Fruit fly (Drosophila melanogaster) whole organism, embryonic: Measurements from ENCODE around the gene CG9270.

Experiments
- Adf1 ChIP-seq: fragments of 200-800 bp; sonication (Bioruptor generic); IDR thresholded peaks from 2 replicates; pipeline ENCODE4 v1.3.6; 2022; ENCODE audit warnings: missing biosample characterization, missing genetic modification characterization
- Blimp-1 ChIP-seq: fragments of 200-800 bp; sonication (Bioruptor generic); optimal IDR thresholded peaks from 3 replicates; lab custom pipeline; 2018; ENCODE audit warnings: missing biosample characterization, missing genetic modification characterization, mild to moderate bottlenecking, moderate library complexity, missing genetic modification reagents
- CG11093 ChIP-seq: fragments of 200-800 bp; sonication (Bioruptor generic); IDR thresholded peaks from 3 replicates; pipeline ENCODE4 v1.3.6; 2022; ENCODE audit warnings: missing biosample characterization, missing genetic modification characterization
- CG15696 ChIP-seq: fragments of 200-800 bp; sonication (Bioruptor generic); optimal IDR thresholded peaks from 2 replicates; lab custom pipeline; 2019; ENCODE audit warnings: missing biosample characterization, mild to moderate bottlenecking, missing genetic modification characterization, moderate library complexity
- CG1792 ChIP-seq: fragments of 200-800 bp; sonication (Bioruptor generic); optimal IDR thresholded peaks from 2 replicates; lab custom pipeline; 2016; ENCODE audit warnings: missing biosample characterization, missing genetic modification characterization
- CG18619 ChIP-seq: fragments of 200-800 bp; sonication (Bioruptor generic); optimal IDR thresholded peaks from 3 replicates; lab custom pipeline; 2017; ENCODE audit warnings: missing biosample characterization, mild to moderate bottlenecking, missing genetic modification characterization
- CG18764 ChIP-seq: fragments of 200-800 bp; sonication (Bioruptor generic); optimal IDR thresholded peaks from 3 replicates; lab custom pipeline; 2016; ENCODE audit warnings: missing biosample characterization, missing genetic modification characterization
- CG33557 ChIP-seq: fragments of 200-800 bp; sonication (Bioruptor generic); optimal IDR thresholded peaks from 2 replicates; lab custom pipeline; 2019; ENCODE audit warnings: missing biosample characterization, mild to moderate bottlenecking, missing genetic modification characterization, moderate library complexity
- CG34376 ChIP-seq: fragments of 200-800 bp; sonication (Bioruptor generic); optimal IDR thresholded peaks from 2 replicates; lab custom pipeline; 2018; ENCODE audit warnings: missing biosample characterization, mild to moderate bottlenecking, missing genetic modification characterization
- CG4707 ChIP-seq: fragments of 200-800 bp; sonication (Bioruptor generic); optimal IDR thresholded peaks from 2 replicates; lab custom pipeline; 2018; ENCODE audit warnings: missing biosample characterization, mild to moderate bottlenecking, missing genetic modification characterization, moderate library complexity
- CG5180 ChIP-seq: fragments of 200-800 bp; sonication (Bioruptor generic); optimal IDR thresholded peaks from 3 replicates; lab custom pipeline; 2017; ENCODE audit warnings: missing biosample characterization, missing genetic modification characterization, mild to moderate bottlenecking, moderate library complexity, missing genetic modification reagents
- CG6254 ChIP-seq: fragments of 200-800 bp; sonication (Bioruptor generic); optimal IDR thresholded peaks from 3 replicates; lab custom pipeline; 2017; ENCODE audit warnings: mild to moderate bottlenecking, missing biosample characterization, missing genetic modification reagents, missing genetic modification characterization
- CG6654 ChIP-seq: fragments of 200-800 bp; sonication (Bioruptor generic); optimal IDR thresholded peaks from 2 replicates; lab custom pipeline; 2017; ENCODE audit warnings: missing biosample characterization, mild to moderate bottlenecking, missing genetic modification characterization
- CG6689 ChIP-seq: fragments of 200-800 bp; sonication (Bioruptor generic); IDR thresholded peaks from 2 replicates; pipeline ENCODE4 v1.3.6; 2022; ENCODE audit warnings: missing biosample characterization, missing genetic modification characterization
- CG7271 ChIP-seq: fragments of 200-800 bp; sonication (Bioruptor generic); optimal IDR thresholded peaks from 2 replicates; lab custom pipeline; 2018; ENCODE audit warnings: missing biosample characterization, mild to moderate bottlenecking, missing genetic modification characterization, moderate library complexity
- CG7745 ChIP-seq: fragments of 200-800 bp; sonication (Bioruptor generic); optimal IDR thresholded peaks from 2 replicates; lab custom pipeline; 2018; ENCODE audit warnings: missing biosample characterization, mild to moderate bottlenecking, missing genetic modification characterization, moderate library complexity
- CG7928 ChIP-seq: fragments of 200-800 bp; sonication (Bioruptor generic); optimal IDR thresholded peaks from 2 replicates; lab custom pipeline; 2017; ENCODE audit warnings: missing biosample characterization, mild to moderate bottlenecking, missing genetic modification characterization
- HHEX ChIP-seq: fragments of 200-800 bp; sonication (Bioruptor generic); optimal IDR thresholded peaks from 3 replicates; lab custom pipeline; 2017; ENCODE audit warnings: missing biosample characterization, mild to moderate bottlenecking, missing genetic modification characterization, missing genetic modification reagents
- Meics ChIP-seq: fragments of 200-800 bp; sonication (Bioruptor generic); optimal IDR thresholded peaks from 2 replicates; lab custom pipeline; 2017; ENCODE audit warnings: missing biosample characterization, mild to moderate bottlenecking, missing genetic modification characterization
- NK7.1 ChIP-seq: fragments of 200-800 bp; sonication (Bioruptor generic); optimal IDR thresholded peaks from 3 replicates; lab custom pipeline; 2016; ENCODE audit warnings: missing biosample characterization, missing genetic modification characterization
- Poxn ChIP-seq: fragments of 200-800 bp; sonication (Bioruptor generic); IDR thresholded peaks from 2 replicates; pipeline ENCODE4 v1.3.6; 2022; ENCODE audit warnings: missing biosample characterization, missing genetic modification characterization
- Side ChIP-seq: fragments of 200-800 bp; sonication (Bioruptor generic); optimal IDR thresholded peaks from 2 replicates; lab custom pipeline; 2016; ENCODE audit warnings: missing biosample characterization, missing genetic modification characterization
- Sox100B ChIP-seq: fragments of 200-800 bp; sonication (Bioruptor generic); optimal IDR thresholded peaks from 3 replicates; lab custom pipeline; 2018; ENCODE audit warnings: missing biosample characterization, mild to moderate bottlenecking, missing genetic modification characterization
- TFAM ChIP-seq: fragments of 200-800 bp; sonication (Bioruptor generic); optimal IDR thresholded peaks from 2 replicates; lab custom pipeline; 2017; ENCODE audit warnings: missing biosample characterization, missing genetic modification characterization, inconsistent platforms
- Xrp1 ChIP-seq: fragments of 200-800 bp; sonication (Bioruptor generic); IDR thresholded peaks from 2 replicates; pipeline ENCODE4 v1.3.6; 2022; ENCODE audit warnings: missing biosample characterization, missing genetic modification characterization
- amos ChIP-seq: fragments of 200-800 bp; sonication (Bioruptor generic); IDR thresholded peaks from 2 replicates; pipeline ENCODE4 v1.3.6; 2022; ENCODE audit warnings: missing biosample characterization, missing genetic modification characterization; ENCODE audit not compliant: partially characterized antibody
- ato ChIP-seq: fragments of 200-800 bp; sonication (Bioruptor generic); IDR thresholded peaks from 2 replicates; pipeline ENCODE4 v1.3.6; 2022; ENCODE audit warnings: missing biosample characterization, missing genetic modification characterization; ENCODE audit not compliant: partially characterized antibody
- bowl ChIP-seq: fragments of 200-800 bp; sonication (Bioruptor generic); IDR thresholded peaks from 2 replicates; pipeline ENCODE4 v1.3.6; 2022; ENCODE audit warnings: missing biosample characterization, missing genetic modification characterization
- croc ChIP-seq: fragments of 200-800 bp; sonication (Bioruptor generic); conservative IDR thresholded peaks from 3 replicates; pipeline ENCODE4 v1.3.6; 2022; ENCODE audit warnings: missing biosample characterization, missing genetic modification characterization
- da ChIP-seq: fragments of 200-800 bp; sonication (Bioruptor generic); optimal IDR thresholded peaks from 2 replicates; lab custom pipeline; 2016; ENCODE audit warnings: missing biosample characterization, missing genetic modification characterization
- dimm ChIP-seq: fragments of 200-800 bp; sonication (Bioruptor generic); IDR thresholded peaks from 2 replicates; pipeline ENCODE4 v1.3.6; 2022; ENCODE audit warnings: missing biosample characterization, missing genetic modification characterization
- dmrt11E ChIP-seq: fragments of 200-800 bp; sonication (Bioruptor generic); optimal IDR thresholded peaks from 3 replicates; lab custom pipeline; 2018; ENCODE audit warnings: missing biosample characterization, mild to moderate bottlenecking, missing genetic modification characterization, moderate library complexity
- ewg ChIP-seq: fragments of 200-800 bp; sonication (Bioruptor generic); optimal IDR thresholded peaks from 3 replicates; lab custom pipeline; 2017; ENCODE audit warnings: mild to moderate bottlenecking, missing biosample characterization, missing genetic modification reagents, missing genetic modification characterization
- fd3F ChIP-seq: fragments of 200-800 bp; sonication (Bioruptor generic); optimal IDR thresholded peaks from 2 replicates; lab custom pipeline; 2018; ENCODE audit warnings: missing biosample characterization, mild to moderate bottlenecking, missing genetic modification characterization, moderate library complexity
- inv ChIP-seq: fragments of 200-800 bp; sonication (Bioruptor generic); IDR thresholded peaks from 2 replicates; pipeline ENCODE4 v1.3.6; 2022; ENCODE audit warnings: missing biosample characterization, missing genetic modification characterization; ENCODE audit not compliant: partially characterized antibody
- lab ChIP-seq: fragments of 200-800 bp; sonication (Bioruptor generic); optimal IDR thresholded peaks from 3 replicates; lab custom pipeline; 2017; ENCODE audit warnings: missing biosample characterization, missing genetic modification characterization, mild to moderate bottlenecking, moderate library complexity, missing genetic modification reagents
- nom ChIP-seq: fragments of 200-800 bp; sonication (Bioruptor generic); optimal IDR thresholded peaks from 2 replicates; lab custom pipeline; 2017; ENCODE audit warnings: missing biosample characterization, missing genetic modification characterization, mild to moderate bottlenecking, moderate library complexity, missing genetic modification reagents
- rib ChIP-seq: fragments of 200-800 bp; sonication (Bioruptor generic); IDR thresholded peaks from 2 replicates; pipeline ENCODE4 v1.3.6; 2022; ENCODE audit warnings: missing biosample characterization, missing genetic modification characterization
- seq ChIP-seq: fragments of 200-800 bp; sonication (Bioruptor generic); IDR thresholded peaks from 2 replicates; pipeline ENCODE4 v1.3.6; 2022; ENCODE audit warnings: missing biosample characterization, missing genetic modification characterization
- slbo ChIP-seq: fragments of 200-800 bp; sonication (Bioruptor generic); IDR thresholded peaks from 2 replicates; pipeline ENCODE4 v1.3.6; 2022; ENCODE audit warnings: missing biosample characterization, missing genetic modification characterization
- sqz ChIP-seq: fragments of 200-800 bp; sonication (Bioruptor generic); optimal IDR thresholded peaks from 3 replicates; lab custom pipeline; 2018; ENCODE audit warnings: missing biosample characterization, mild to moderate bottlenecking, missing genetic modification characterization
- ssp ChIP-seq: fragments of 200-800 bp; sonication (Bioruptor generic); IDR thresholded peaks from 2 replicates; pipeline ENCODE4 v1.3.6; 2022; ENCODE audit warnings: missing biosample characterization, missing genetic modification characterization
- sug ChIP-seq: fragments of 200-800 bp; optimal IDR thresholded peaks from 2 replicates; lab custom pipeline; 2019; ENCODE audit warnings: missing biosample characterization, mild to moderate bottlenecking, missing genetic modification characterization, moderate library complexity
- tx ChIP-seq: fragments of 200-800 bp; sonication (Bioruptor generic); optimal IDR thresholded peaks from 2 replicates; lab custom pipeline; 2016; ENCODE audit warnings: missing biosample characterization, missing genetic modification characterization
- unpg ChIP-seq: fragments of 200-800 bp; sonication (Bioruptor generic); optimal IDR thresholded peaks from 3 replicates; lab custom pipeline; 2018; ENCODE audit warnings: missing biosample characterization, mild to moderate bottlenecking, missing genetic modification characterization, moderate library complexity
- vfl ChIP-seq: fragments of 200-800 bp; sonication (Bioruptor generic); optimal IDR thresholded peaks from 2 replicates; lab custom pipeline; 2016; ENCODE audit warnings: missing biosample characterization, missing genetic modification characterization
- wdn ChIP-seq: fragments of 200-800 bp; sonication (Bioruptor generic); IDR thresholded peaks from 2 replicates; pipeline ENCODE4 v1.3.6; 2022; ENCODE audit warnings: missing biosample characterization, missing genetic modification characterization
- zen ChIP-seq: fragments of 200-800 bp; sonication (Bioruptor generic); optimal IDR thresholded peaks from 3 replicates; lab custom pipeline; 2018; ENCODE audit warnings: missing biosample characterization, mild to moderate bottlenecking, missing genetic modification characterization, moderate library complexity

Gene CG9270

DNA sequence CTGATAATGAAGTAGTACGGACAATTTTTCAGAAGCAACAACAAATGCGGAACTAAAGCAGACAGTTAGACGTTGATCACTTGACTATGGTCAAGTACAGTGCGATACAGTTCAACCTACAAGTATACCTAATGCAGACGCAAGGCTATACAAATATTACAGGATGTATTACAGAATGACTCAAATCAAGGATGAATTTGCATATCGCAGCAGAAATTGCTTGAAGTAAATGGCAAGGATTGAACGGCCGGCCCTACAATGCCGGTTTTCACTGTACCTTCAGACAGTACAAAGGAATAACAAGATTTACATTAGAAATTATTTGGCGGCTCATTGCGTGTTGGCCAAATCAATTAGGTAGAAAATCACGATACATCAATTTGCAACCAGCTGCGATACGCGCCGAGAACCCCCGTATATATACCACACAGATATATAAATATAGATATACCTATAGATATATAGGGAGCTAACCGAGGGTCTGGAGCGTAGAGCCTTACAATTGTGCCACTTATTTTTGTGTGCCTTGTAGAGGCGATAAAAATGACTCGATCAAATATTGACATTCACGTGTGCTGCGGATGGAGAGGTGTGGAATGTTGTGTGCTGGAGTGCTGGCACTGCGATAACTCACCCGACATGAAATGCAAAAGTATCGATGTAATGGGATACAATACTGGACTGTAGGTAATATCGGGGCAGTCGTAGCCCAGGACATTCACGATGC lies 52.4 kb downstream of the CG9270 start (continued):
- TF ChIP-seq CG6654 (GFP tag; lab: Kevin White, UChicago) (no peak), sqz (GFP tag; lab: Kevin White, UChicago) (no peak), CG6689 (GFP tag; lab: Robert Waterston, UW) (no peak; the same call in 1 of the 2 replicates), Adf1 (GFP tag; lab: Robert Waterston, UW) (peak; percentile 45), NK7.1 (GFP tag; lab: Kevin White, UChicago) (no peak), da (no peak), croc (GFP tag; lab: Robert Waterston, UW) (no peak), seq (GFP tag; lab: Robert Waterston, UW) (0 out of 2 replicates have a peak, but pooled peaks have one; percentile 32), Poxn (peak; percentile 54; the same call in 1 of the 2 replicates), CG33557 (no peak), CG34376 (no peak), CG7271 (tag; lab: Kevin White, UChicago) (no peak), Sox100B (peak; percentile 45), unpg (no peak), CG7928 (GFP tag; lab: Kevin White, UChicago) (no peak), CG18619 (peak; percentile 40), HHEX (GFP tag; lab: Kevin White, UChicago) (peak; percentile 63), fd3F (GFP tag; lab: Kevin White, UChicago) (peak; percentile 26), CG7745 (tag; lab: Kevin White, UChicago) (no peak), nom (GFP tag; lab: Kevin White, UChicago) (peak; percentile 18), TFAM (GFP tag; lab: Kevin White, UChicago) (no peak), CG6254 (no peak), ato (no peak), CG11093 (GFP tag; lab: Robert Waterston, UW) (peak; percentile 45; the same call in 1 of the 3 replicates), ssp (GFP tag; lab: Robert Waterston, UW) (no peak), dmrt11E (no peak), vfl (GFP tag; lab: Kevin White, UChicago) (no peak), CG4707 (GFP tag; lab: Kevin White, UChicago) (no peak), slbo (peak; percentile 91), sug (no peak), Xrp1 (GFP tag; lab: Robert Waterston, UW) (peak; percentile 37; the same call in 1 of the 2 replicates), wdn (peak; percentile 63), CG15696 (peak; percentile 27), zen (tag; lab: Kevin White, UChicago) (no peak), rib (GFP tag; lab: Robert Waterston, UW) (peak; percentile 74), CG1792 (no peak), bowl (GFP tag; lab: Robert Waterston, UW) (no peak), Side (GFP tag; lab: Kevin White, UChicago) (no peak), ewg (GFP tag; lab: Kevin White, UChicago) (no peak), CG5180 (GFP tag; lab: Kevin White, UChicago) (peak; percentile 19), amos (GFP tag; lab: Robert Waterston, UW) (no peak), Blimp-1 (peak; percentile 22), inv (GFP tag; lab: Robert Waterston, UW) (no peak), tx (GFP tag; lab: Kevin White, UChicago) (no peak), Meics (peak; percentile 73), CG18764 (peak; percentile 17), dimm (GFP tag; lab: Robert Waterston, UW) (no peak), lab (GFP tag; lab: Kevin White, UChicago) (peak; percentile 86)
